Worm (Caenorhabditis elegans) whole organism, L4 larva: ENCODE data around the gene M28.9.

ENCODE experiments used
- F10B5.3 ChIP-seq: sonication (generic microtip); optimal IDR thresholded peaks from 2 replicates; lab custom pipeline; 2016; ENCODE audit warnings: mild to moderate bottlenecking, missing genetic modification characterization, missing compliant biosample characterization
- F49E8.2 ChIP-seq: sonication (generic microtip); optimal IDR thresholded peaks from 2 replicates; lab custom pipeline; 2016; ENCODE audit warnings: missing compliant biosample characterization, mild to moderate bottlenecking, missing genetic modification characterization, borderline replicate concordance
- R02D3.7 ChIP-seq: fragments of 150-350 bp; sonication (generic microtip); optimal IDR thresholded peaks from 3 replicates; lab custom pipeline; 2014; ENCODE audit warnings: missing biosample characterization, missing genetic modification characterization
- Y105C5A.15 ChIP-seq: fragments of 200-800 bp; sonication (Bioruptor generic); IDR thresholded peaks from 2 replicates; pipeline ENCODE4 v1.3.6; 2022; ENCODE audit warnings: missing genetic modification characterization, missing compliant biosample characterization
- Y48G9A.11 ChIP-seq: fragments of 200-800 bp; sonication (Bioruptor generic); IDR thresholded peaks from 2 replicates; pipeline ENCODE4 v1.3.6; 2022; ENCODE audit warnings: missing genetic modification reagents, missing genetic modification characterization, missing compliant biosample characterization
- ZK337.2 ChIP-seq: fragments of 200-800 bp; sonication (Bioruptor generic); IDR thresholded peaks from 2 replicates; pipeline ENCODE4 v1.3.6; 2022; ENCODE audit warnings: missing genetic modification reagents, missing genetic modification characterization, missing compliant biosample characterization
- ZK546.5 ChIP-seq, 2 experiments: sonication (generic microtip); optimal IDR thresholded peaks; 2 replicates each; lab custom pipeline; 2017; ENCODE audit warnings: missing biosample characterization in 2 of 2, missing genetic modification characterization in 2 of 2
- aly-2 ChIP-seq: sonication (generic microtip); optimal IDR thresholded peaks from 2 replicates; lab custom pipeline; 2018; ENCODE audit warnings: missing biosample characterization, missing genetic modification characterization
- cey-2 ChIP-seq: sonication (generic microtip); optimal IDR thresholded peaks from 3 replicates; lab custom pipeline; 2017; ENCODE audit warnings: missing genetic modification characterization, mild to moderate bottlenecking, missing compliant biosample characterization, antibody characterized with exemption, borderline replicate concordance; ENCODE audit not compliant: insufficient read depth
- daf-16 ChIP-seq, 3 experiments: sonication (generic microtip); optimal IDR thresholded peaks; 2 replicates each; lab custom pipeline; 2016 to 2017; ENCODE audit warnings: missing genetic modification characterization in 3 of 3, missing genetic modification reagents in 3 of 3, mild to moderate bottlenecking in 2 of 3, missing compliant biosample characterization in 2 of 3, missing biosample characterization in 1 of 3, moderate library complexity in 1 of 3
- daf-19 ChIP-seq: fragments of 200-800 bp; sonication (Bioruptor generic); conservative IDR thresholded peaks from 2 replicates; pipeline ENCODE4 v1.3.6; 2022; ENCODE audit warnings: missing genetic modification characterization, missing compliant biosample characterization
- daf-8 ChIP-seq: fragments of 200-800 bp; sonication (Bioruptor generic); IDR thresholded peaks from 2 replicates; pipeline ENCODE4 v1.3.6; 2022; ENCODE audit warnings: missing genetic modification characterization, missing compliant biosample characterization
- dmd-6 ChIP-seq: fragments of 200-800 bp; sonication (Bioruptor generic); IDR thresholded peaks from 2 replicates; pipeline ENCODE4 v1.3.6; 2022; ENCODE audit warnings: missing genetic modification reagents, missing genetic modification characterization, missing compliant biosample characterization
- dmd-9 ChIP-seq: fragments of 200-800 bp; sonication (Bioruptor generic); IDR thresholded peaks from 2 replicates; pipeline ENCODE4 v1.3.6; 2022; ENCODE audit warnings: missing genetic modification reagents, missing genetic modification characterization, missing compliant biosample characterization
- dpl-1 ChIP-seq: fragments of 150-350 bp; optimal IDR thresholded peaks from 2 replicates; lab custom pipeline; 2014; ENCODE audit warnings: missing biosample characterization, missing genetic modification reagents, missing genetic modification characterization
- dve-1 ChIP-seq: sonication (generic microtip); optimal IDR thresholded peaks from 2 replicates; lab custom pipeline; 2017; ENCODE audit warnings: antibody characterized with exemption, mild to moderate bottlenecking, missing genetic modification characterization, missing compliant biosample characterization; ENCODE audit not compliant: insufficient read depth
- egl-27 ChIP-seq: sonication (generic microtip); optimal IDR thresholded peaks from 3 replicates; lab custom pipeline; 2017; ENCODE audit warnings: missing biosample characterization, missing genetic modification reagents, missing genetic modification characterization
- egl-43 ChIP-seq: fragments of 200-800 bp; sonication (Bioruptor generic); IDR thresholded peaks from 2 replicates; pipeline ENCODE4 v1.3.6; 2022; ENCODE audit warnings: missing genetic modification reagents, missing genetic modification characterization, missing compliant biosample characterization
- gei-8 ChIP-seq: fragments of 200-800 bp; sonication (Bioruptor generic); optimal IDR thresholded peaks from 2 replicates; lab custom pipeline; 2018; ENCODE audit warnings: mild to moderate bottlenecking, missing genetic modification characterization, missing compliant biosample characterization
- hif-1 ChIP-seq, 2 experiments: sonication (generic microtip); optimal IDR thresholded peaks; 2 replicates each; lab custom pipeline; 2016 to 2017; ENCODE audit warnings: missing compliant biosample characterization in 2 of 2, missing genetic modification characterization in 2 of 2, missing genetic modification reagents in 2 of 2, missing genotype in 2 of 2, mild to moderate bottlenecking in 1 of 2
- lim-7 ChIP-seq: fragments of 200-800 bp; sonication (Bioruptor generic); IDR thresholded peaks from 2 replicates; pipeline ENCODE4 v1.3.6; 2022; ENCODE audit warnings: missing genetic modification characterization, missing compliant biosample characterization
- lin-1 ChIP-seq: fragments of 200-800 bp; sonication (Bioruptor generic); IDR thresholded peaks from 2 replicates; pipeline ENCODE4 v1.3.6; 2022; ENCODE audit warnings: missing genetic modification reagents, missing genetic modification characterization, missing compliant biosample characterization
- lin-13 ChIP-seq: fragments of 150-350 bp; optimal IDR thresholded peaks from 2 replicates; lab custom pipeline; 2014; ENCODE audit warnings: missing biosample characterization, missing genetic modification reagents, missing genetic modification characterization
- lin-15B ChIP-seq: fragments of 150-350 bp; sonication (generic microtip); optimal IDR thresholded peaks from 3 replicates; lab custom pipeline; 2014; ENCODE audit warnings: missing biosample characterization, missing genetic modification characterization
- lin-29 ChIP-seq: fragments of 200-800 bp; sonication (Bioruptor generic); IDR thresholded peaks from 2 replicates; pipeline ENCODE4 v1.3.6; 2022; ENCODE audit warnings: missing genetic modification reagents, missing genetic modification characterization, missing compliant biosample characterization
- lir-3 ChIP-seq: sonication (generic microtip); optimal IDR thresholded peaks from 2 replicates; lab custom pipeline; 2016; ENCODE audit warnings: mild to moderate bottlenecking, missing genetic modification characterization, missing compliant biosample characterization
- madf-9 ChIP-seq: fragments of 200-800 bp; sonication (Bioruptor generic); conservative IDR thresholded peaks from 2 replicates; pipeline ENCODE4 v1.3.6; 2022; ENCODE audit warnings: missing genetic modification reagents, missing genetic modification characterization, missing compliant biosample characterization
- mdt-29 ChIP-seq: fragments of 200-800 bp; sonication (Bioruptor generic); IDR thresholded peaks from 2 replicates; pipeline ENCODE4 v1.3.6; 2022; ENCODE audit warnings: missing genetic modification reagents, missing genetic modification characterization, missing compliant biosample characterization
- nhr-10 ChIP-seq: fragments of 150-350 bp; optimal IDR thresholded peaks from 2 replicates; lab custom pipeline; 2014; ENCODE audit warnings: missing biosample characterization, missing genetic modification characterization
- nhr-25 ChIP-seq: sonication (generic microtip); optimal IDR thresholded peaks from 2 replicates; lab custom pipeline; 2017; ENCODE audit warnings: missing genetic modification characterization, mild to moderate bottlenecking, missing compliant biosample characterization, antibody characterized with exemption, moderate library complexity, borderline replicate concordance; ENCODE audit not compliant: insufficient read depth
- nhr-28 ChIP-seq: fragments of 150-350 bp; optimal IDR thresholded peaks from 2 replicates; lab custom pipeline; 2014; ENCODE audit warnings: missing biosample characterization, missing genetic modification characterization
- nhr-77 ChIP-seq: fragments of 150-350 bp; optimal IDR thresholded peaks from 2 replicates; lab custom pipeline; 2014; ENCODE audit warnings: missing biosample characterization, missing genetic modification characterization
- php-3 ChIP-seq: fragments of 200-800 bp; sonication (Bioruptor generic); IDR thresholded peaks from 2 replicates; pipeline ENCODE4 v1.3.6; 2022; ENCODE audit warnings: missing genetic modification reagents, missing genetic modification characterization, missing compliant biosample characterization
- pqm-1 ChIP-seq: sonication (generic microtip); optimal IDR thresholded peaks from 2 replicates; lab custom pipeline; 2017; ENCODE audit warnings: missing biosample characterization, missing genetic modification characterization
- set-16 ChIP-seq: fragments of 200-800 bp; sonication (Bioruptor generic); IDR thresholded peaks from 2 replicates; pipeline ENCODE4 v1.3.6; 2022; ENCODE audit warnings: missing genetic modification reagents, missing genetic modification characterization, missing compliant biosample characterization
- skn-1 ChIP-seq: fragments of 150-350 bp; optimal IDR thresholded peaks from 2 replicates; lab custom pipeline; 2014; ENCODE audit warnings: missing biosample characterization, missing genetic modification characterization
- snpc-1.2 ChIP-seq: fragments of 200-800 bp; sonication (Bioruptor generic); IDR thresholded peaks from 2 replicates; pipeline ENCODE4 v1.3.6; 2022; ENCODE audit warnings: missing genetic modification reagents, missing genetic modification characterization, missing compliant biosample characterization
- snpc-4 ChIP-seq: fragments of 150-350 bp; optimal IDR thresholded peaks from 2 replicates; lab custom pipeline; 2014; ENCODE audit warnings: missing biosample characterization, missing genetic modification characterization
- spr-3 ChIP-seq: fragments of 200-800 bp; sonication (Bioruptor generic); optimal IDR thresholded peaks from 2 replicates; lab custom pipeline; 2018; ENCODE audit warnings: mild to moderate bottlenecking, missing genetic modification characterization, missing compliant biosample characterization
- tra-1 ChIP-seq: fragments of 200-800 bp; sonication (Bioruptor generic); IDR thresholded peaks from 2 replicates; pipeline ENCODE4 v1.3.6; 2022; ENCODE audit warnings: missing genetic modification reagents, missing genetic modification characterization, missing compliant biosample characterization
- unc-130 ChIP-seq: sonication (generic microtip); optimal IDR thresholded peaks from 2 replicates; lab custom pipeline; 2016; ENCODE audit warnings: missing genetic modification reagents, missing genetic modification characterization, missing compliant biosample characterization
- unc-62 ChIP-seq, 3 experiments: fragments of 150-350 bp in 1 of 3; sonication (generic microtip); optimal IDR thresholded peaks in 2 of 3; peaks in 1 of 3; 1 replicate in 1 of 3; 2 replicates in 2 of 3; lab custom pipeline; 2014 to 2017; ENCODE audit warnings: missing biosample characterization in 3 of 3, missing genetic modification characterization in 3 of 3, missing genetic modification reagents in 3 of 3, missing genotype in 1 of 3
- zag-1 ChIP-seq: fragments of 150-350 bp; optimal IDR thresholded peaks from 2 replicates; lab custom pipeline; 2014; ENCODE audit warnings: missing biosample characterization, missing genetic modification characterization
- zfp-3 ChIP-seq: fragments of 200-800 bp; sonication (Bioruptor generic); conservative IDR thresholded peaks from 2 replicates; pipeline ENCODE4 v1.3.6; 2022; ENCODE audit warnings: missing genetic modification reagents, missing genetic modification characterization, missing compliant biosample characterization
- zip-11 ChIP-seq: fragments of 200-800 bp; sonication (Bioruptor generic); IDR thresholded peaks from 2 replicates; pipeline ENCODE4 v1.3.6; 2022; ENCODE audit warnings: missing genetic modification characterization, missing compliant biosample characterization

Gene M28.9

ce11 chrII:10654435-10654834, 15.2 kb downstream of the M28.9 start:
- TF ChIP-seq unc-62 (GFP tag; optimal IDR thresholded peaks at IDR 0.05 in 1 of 2; lab: Kevin White, UChicago) (peak in 1 of 2 experiments; percentile 92), unc-62 (tag; optimal IDR thresholded peaks at IDR 0.05; lab: Kevin White, UChicago) (no peak), R02D3.7 (no peak)

DNA sequence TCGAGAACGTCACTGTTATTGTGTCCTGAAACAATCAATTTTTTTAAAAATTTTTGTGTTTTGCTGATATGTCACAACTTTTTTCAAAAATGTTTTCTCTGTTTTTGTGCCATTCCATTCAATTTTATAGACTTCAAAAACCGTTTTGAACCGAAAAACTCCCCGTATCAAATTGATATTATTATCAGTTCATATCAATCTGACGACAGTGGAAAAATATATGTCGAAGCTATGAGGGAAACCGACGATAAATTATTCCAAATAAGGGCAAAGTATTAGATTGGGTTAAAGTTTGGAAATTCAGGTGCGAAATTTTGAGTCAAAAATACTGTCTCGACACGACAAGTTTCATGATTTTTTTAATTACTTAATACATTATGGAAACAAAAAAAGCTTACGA, 17.2 kb downstream of the M28.9 start:
- TF ChIP-seq nhr-28: peak; percentile 46
- peak; percentile 69 for TF ChIP-seq pqm-1 (tag; lab: Kevin White, UChicago)
- TF ChIP-seq egl-43 (GFP tag; lab: Robert Waterston, UW): no peak
- TF ChIP-seq dve-1 (tag; lab: Kevin White, UChicago): peak; percentile 18
- TF ChIP-seq, all 104 proteins: peak for 3

DNA sequence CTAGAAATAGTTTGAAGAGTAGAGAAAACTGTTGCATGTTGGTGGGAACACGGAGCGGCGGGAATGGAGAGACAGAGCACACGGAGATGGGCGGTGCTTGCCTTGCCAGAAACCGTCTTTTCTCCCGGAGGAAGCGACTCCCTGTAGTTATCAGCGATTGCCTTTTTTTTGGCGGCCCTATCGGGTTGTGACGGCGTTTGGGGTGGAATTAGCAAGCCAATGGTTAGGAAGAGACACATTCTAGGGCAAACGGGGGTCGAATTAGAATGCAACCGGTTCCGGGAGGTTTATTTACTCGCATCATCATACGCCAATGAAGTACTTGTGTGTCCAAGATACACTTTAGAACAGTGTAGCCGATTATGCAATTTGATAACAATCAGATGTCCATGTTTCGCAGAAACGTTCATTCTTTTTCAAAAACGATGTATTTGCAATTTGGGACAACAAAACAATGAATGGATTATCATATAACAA, 18.5 kb downstream of the M28.9 start, which contains the start of gene lact-3:
Gene lact-3 (minus strand): TSS at position 51 of the 477 bp plus-strand sequence.
- TF ChIP-seq R02D3.7: no peak
- TF ChIP-seq set-16: peak; percentile 17; the same call in 1 of the 2 replicates
- no peak for TF ChIP-seq egl-27 (tag; lab: Kevin White, UChicago)
- TF ChIP-seq ZK546.5 (tag; optimal IDR thresholded peaks at IDR 0.05; lab: Kevin White, UChicago): no peak
- TF ChIP-seq aly-2 (tag; lab: Kevin White, UChicago): no peak
- peak in 1 of 2 experiments; percentile 3 for TF ChIP-seq unc-62 (GFP tag; optimal IDR thresholded peaks at IDR 0.05 in 1 of 2; lab: Kevin White, UChicago)
- no peak for TF ChIP-seq unc-62 (tag; optimal IDR thresholded peaks at IDR 0.05; lab: Kevin White, UChicago)
- TF ChIP-seq Y105C5A.15 (GFP tag; lab: Robert Waterston, UW): no peak
- peak; percentile 44 for TF ChIP-seq dmd-6
- peak; percentile 15; the same call in 1 of the 2 replicates for TF ChIP-seq snpc-1.2 (GFP tag; lab: Robert Waterston, UW)
- TF ChIP-seq dmd-9 (GFP tag; lab: Robert Waterston, UW): no peak
- TF ChIP-seq skn-1 (tag; lab: Kevin White, UChicago): no peak
- no peak for TF ChIP-seq lin-1 (GFP tag; lab: Robert Waterston, UW)
- no peak for TF ChIP-seq lin-15B (tag; lab: Kevin White, UChicago)
- no peak for TF ChIP-seq hif-1 (tag; optimal IDR thresholded peaks at IDR 0.05; lab: Kevin White, UChicago)
- no peak for TF ChIP-seq gei-8 (GFP tag; lab: Kevin White, UChicago)
- no peak for TF ChIP-seq nhr-77
- no peak for TF ChIP-seq F49E8.2 (tag; lab: Kevin White, UChicago)
- no peak for TF ChIP-seq cey-2
- no peak for TF ChIP-seq lin-13
- no peak for TF ChIP-seq daf-8 (GFP tag; lab: Robert Waterston, UW)
- no peak for TF ChIP-seq daf-19 (GFP tag; lab: Robert Waterston, UW)
- no peak for TF ChIP-seq zip-11 (GFP tag; lab: Robert Waterston, UW)
- no peak for TF ChIP-seq zfp-3 (GFP tag; lab: Robert Waterston, UW)
- no peak for TF ChIP-seq unc-130 (GFP tag; lab: Kevin White, UChicago)
- TF ChIP-seq daf-16 (GFP tag; optimal IDR thresholded peaks at IDR 0.05; lab: Kevin White, UChicago): no peak
- peak; percentile 36 for TF ChIP-seq daf-16 (tag; optimal IDR thresholded peaks at IDR 0.05; lab: Kevin White, UChicago)
- TF ChIP-seq lim-7 (GFP tag; lab: Robert Waterston, UW): peak; percentile 50; the same call in 1 of the 2 replicates
- no peak for TF ChIP-seq ZK337.2 (GFP tag; lab: Robert Waterston, UW)
- TF ChIP-seq lin-29 (GFP tag; lab: Robert Waterston, UW): no peak
- no peak for TF ChIP-seq dve-1 (tag; lab: Kevin White, UChicago)
- peak; percentile 40 for TF ChIP-seq Y48G9A.11 (GFP tag; lab: Robert Waterston, UW)
- TF ChIP-seq F10B5.3 (tag; lab: Kevin White, UChicago): no peak
- TF ChIP-seq spr-3 (GFP tag; lab: Kevin White, UChicago): no peak
- TF ChIP-seq php-3: peak; percentile 51; the same call in 1 of the 2 replicates
- no peak for TF ChIP-seq snpc-4
- TF ChIP-seq tra-1 (GFP tag; lab: Robert Waterston, UW): peak; percentile 62; the same call in 1 of the 2 replicates
- TF ChIP-seq madf-9 (GFP tag; lab: Robert Waterston, UW): no peak
- no peak for TF ChIP-seq mdt-29 (GFP tag; lab: Robert Waterston, UW)
- TF ChIP-seq nhr-25 (tag; lab: Kevin White, UChicago): no peak
- TF ChIP-seq dpl-1 (GFP tag; lab: Kevin White, UChicago): no peak
- TF ChIP-seq zag-1 (tag; lab: Kevin White, UChicago): no peak
- TF ChIP-seq nhr-10 (tag; lab: Kevin White, UChicago): no peak
- TF ChIP-seq lir-3 (tag; lab: Kevin White, UChicago): no peak
